Fruit fly (Drosophila melanogaster) whole organism, larva: Measurements from ENCODE around the gene Cep290.
"Not testable (repeated sequence)": the region's sequence is repeated elsewhere in the genome, so short reads cannot be mapped to it uniquely, and the experiment has no call there.

ENCODE experiments used
- noc ChIP-seq: fragments of 200-800 bp; sonication (Bioruptor generic); optimal IDR thresholded peaks from 3 replicates; lab custom pipeline; 2019; ENCODE audit warnings: missing biosample characterization, mild to moderate bottlenecking, missing genetic modification characterization, moderate library complexity

The Cep290 gene

DNA sequence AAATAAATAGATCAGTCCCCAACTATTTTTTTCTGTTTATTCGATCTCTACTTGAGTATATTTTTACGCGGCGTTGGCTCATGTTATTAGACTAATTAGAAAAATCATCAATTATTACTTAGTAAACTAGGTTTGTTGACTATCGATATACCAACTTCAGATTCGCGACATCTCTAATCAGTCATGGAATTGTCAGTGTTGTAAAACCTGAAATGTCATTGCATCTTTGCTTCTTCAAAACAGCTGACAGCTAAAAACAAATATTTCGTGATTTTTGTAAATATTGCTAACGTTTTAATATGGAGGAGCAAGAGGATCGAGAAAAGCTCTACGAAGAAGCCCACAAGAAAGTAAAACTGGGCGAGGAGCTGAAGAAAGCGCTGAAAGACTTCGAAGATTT is 9.8 kb upstream of the Cep290 start, which contains the start of gene CG42553:
CG42553 (plus strand) TSS at position 216 of the 400 bp plus-strand sequence.
- TF ChIP-seq noc (tag; lab: Kevin White, UChicago): no peak

- TF ChIP-seq noc (tag; lab: Kevin White, UChicago): no peak
These were observed 8.2 kb upstream of the Cep290 start, which contains the start of gene CG42554 for dm6 chr3L:835455-836034. Gene CG42554, plus strand, starts transcription at chr3L:835683.

DNA sequence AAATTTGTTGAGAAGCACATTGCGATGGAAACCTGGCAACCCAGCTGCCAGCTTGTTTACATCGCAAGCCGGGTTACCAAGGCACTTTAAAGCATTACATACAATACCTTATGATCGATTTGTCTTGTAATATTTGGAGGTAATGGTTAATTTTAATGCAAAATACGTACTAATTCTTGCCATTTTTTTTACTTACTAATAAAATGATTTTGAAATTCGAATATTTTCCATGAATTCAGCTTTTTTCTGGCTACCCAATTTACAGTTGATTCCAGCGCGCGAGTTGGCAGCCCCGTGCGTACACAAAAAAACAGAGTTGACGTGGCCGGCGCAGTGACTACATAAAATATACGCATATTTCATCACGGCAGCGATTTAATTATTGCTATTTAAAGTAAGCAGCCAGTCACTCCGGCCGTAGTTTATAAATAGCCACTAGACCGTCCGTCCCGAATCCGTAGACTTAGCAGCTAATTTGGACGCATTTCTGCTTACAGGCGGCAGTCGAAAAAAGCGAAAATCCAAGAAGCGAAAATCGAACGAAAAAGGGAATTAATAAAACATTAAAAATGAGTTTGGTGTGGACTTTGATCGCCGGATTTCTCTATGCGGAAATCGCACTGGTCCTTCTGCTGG is 6.1 kb upstream of the Cep290 start, which contains the start of the genes CG13901 and CG13887:
CG13901 (minus strand) TSS at position 270 of the 636 bp plus-strand sequence.
CG13887 (plus strand) TSS at position 310 of the 636 bp plus-strand sequence.
- TF ChIP-seq noc (tag; lab: Kevin White, UChicago): peak; percentile 94

DNA sequence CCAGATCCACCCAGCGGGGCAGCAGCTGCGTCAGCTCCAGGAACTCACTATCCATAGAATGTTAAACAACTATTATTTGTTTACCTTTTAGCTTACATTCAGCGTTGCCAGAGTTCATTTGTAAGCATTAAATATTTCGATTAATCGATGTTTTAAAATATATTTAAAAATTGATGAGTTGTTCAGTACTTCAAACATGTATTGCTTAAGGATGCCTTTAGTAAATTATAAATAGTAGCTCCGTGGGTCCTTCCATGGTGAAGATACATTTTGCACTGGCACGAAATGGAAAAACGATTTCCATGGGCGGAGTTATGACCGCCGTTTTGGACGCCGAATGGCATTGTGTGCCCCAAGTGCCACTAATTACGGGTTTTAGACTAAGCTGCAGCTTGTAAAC is 2.5 kb upstream of the Cep290 start, which contains the start of the genes JMJD5 and Gr61a:
JMJD5 (minus strand) TSS at position 101 of the 400 bp plus-strand sequence.
Gr61a (plus strand) TSS at position 192 of the 400 bp plus-strand sequence.
- TF ChIP-seq noc (tag; lab: Kevin White, UChicago): no peak

DNA sequence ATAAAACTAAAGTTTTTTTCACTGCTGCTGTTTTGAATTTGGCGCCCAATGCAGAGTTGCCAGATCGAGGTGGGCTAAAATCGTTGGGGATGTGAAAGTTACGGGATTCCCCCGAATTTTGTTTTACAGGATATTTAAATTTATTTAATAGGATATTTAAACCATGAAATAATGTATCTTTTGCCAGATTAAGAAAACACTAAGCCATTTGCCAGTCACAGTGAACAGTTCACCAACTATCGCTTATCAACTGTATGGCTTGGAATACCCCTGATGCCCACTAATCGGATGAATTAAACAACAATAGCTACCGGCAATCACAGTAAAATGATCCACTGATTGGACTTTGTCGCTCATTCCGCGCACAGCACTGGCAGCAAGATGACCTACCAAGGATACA is 7.3 kb downstream of the Cep290 start, which contains the start of gene Dci:
Dci (plus strand) TSS at position 286 of the 400 bp plus-strand sequence.
- TF ChIP-seq noc (tag; lab: Kevin White, UChicago): peak; percentile 41

dm6 chr3L:852267-852666 is 8.5 kb downstream of the Cep290 start:
- TF ChIP-seq noc (tag; lab: Kevin White, UChicago): peak; percentile 66

DNA sequence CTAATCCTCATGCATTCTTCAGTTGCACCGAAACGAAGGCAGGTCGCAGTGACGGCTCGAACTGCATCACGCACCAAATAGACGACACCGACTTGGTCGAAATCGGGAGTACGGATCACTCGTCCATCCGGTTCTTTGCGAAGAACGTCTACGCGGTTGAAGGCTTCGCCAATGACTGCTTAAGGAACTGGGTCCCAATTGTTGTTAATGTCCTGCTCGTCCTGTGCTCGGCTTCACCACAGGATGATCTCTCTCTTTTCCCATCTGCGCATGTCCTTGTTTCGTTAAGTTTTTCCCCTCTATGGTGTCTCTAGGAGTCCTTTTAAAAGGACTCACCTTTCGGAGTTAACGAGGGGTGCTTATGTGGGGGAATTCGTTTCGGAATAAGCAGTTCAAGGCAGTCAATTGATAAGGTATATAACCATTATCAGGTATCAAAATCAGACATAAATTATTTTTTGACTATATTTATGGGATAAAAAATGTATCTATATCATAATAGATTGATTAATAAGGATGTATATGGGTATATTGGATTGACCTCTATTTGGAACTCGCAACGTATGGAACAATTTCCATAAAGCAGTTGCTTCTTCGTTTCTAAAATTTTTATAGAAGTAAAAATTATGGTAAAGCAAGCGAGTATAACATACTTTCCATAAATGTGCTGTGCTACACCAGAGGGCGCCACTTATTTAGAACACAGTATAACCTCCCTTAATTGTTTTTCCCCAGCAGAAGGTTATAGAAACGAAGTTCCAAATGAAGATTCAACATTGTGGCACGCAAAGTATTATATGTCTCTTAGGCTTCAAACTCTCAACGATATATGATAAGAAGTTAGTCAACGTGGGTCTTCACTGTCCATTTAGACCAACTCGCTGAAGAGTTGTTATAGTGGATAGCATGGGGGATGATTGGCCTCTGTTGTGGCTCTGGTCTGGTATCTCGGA is 13.6 kb downstream of the Cep290 start, which contains the start of gene dpr20:
dpr20 (minus strand) TSS at position 186 of the 953 bp plus-strand sequence.
- TF ChIP-seq noc (tag; lab: Kevin White, UChicago): peak; percentile 14

- not testable (repeated sequence) for TF ChIP-seq noc (tag; lab: Kevin White, UChicago)
These were observed 21.4 kb downstream of the Cep290 start, which contains the start of gene CG12502 for dm6 chr3L:865096-865495. Gene CG12502, plus strand, starts transcription at chr3L:865396.

DNA sequence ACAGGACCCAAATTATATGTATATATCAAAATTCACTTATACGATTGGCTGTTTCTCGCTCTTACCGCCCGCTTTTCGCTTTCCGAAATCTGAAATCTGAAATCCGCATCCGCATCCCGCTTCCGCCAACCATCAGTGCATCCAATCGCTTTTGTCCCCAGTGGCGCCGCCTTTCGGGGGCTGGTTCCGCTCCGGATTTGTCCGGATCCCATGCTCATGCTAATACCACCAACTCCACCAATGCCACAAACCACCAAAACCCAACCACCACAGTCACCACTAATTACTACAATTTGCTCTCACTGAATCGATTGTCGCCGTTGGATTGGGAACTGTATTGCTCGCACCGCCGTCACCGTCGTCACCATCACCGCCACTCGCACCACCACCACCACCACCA is 25.1 kb downstream of the Cep290 start:
- no peak for TF ChIP-seq noc (tag; lab: Kevin White, UChicago)

DNA sequence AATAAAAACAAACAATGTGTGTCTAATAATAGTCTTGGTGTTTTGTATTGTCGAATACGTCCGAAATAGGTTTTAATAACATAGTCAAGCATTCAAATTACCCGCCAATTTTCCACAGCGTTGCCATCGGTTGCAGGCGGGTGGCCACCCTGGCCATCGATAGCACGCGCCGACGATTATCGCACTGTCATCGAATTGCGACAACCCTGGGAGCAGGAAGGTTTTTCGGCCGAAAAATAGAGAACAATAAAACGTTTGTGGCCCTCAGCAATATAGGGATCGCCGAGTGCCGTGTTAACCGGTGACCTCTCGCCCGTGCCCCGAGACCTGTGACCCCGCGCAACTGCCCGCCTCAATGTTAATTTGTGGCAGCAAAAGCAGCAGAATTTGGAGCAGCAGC is 28.0 kb downstream of the Cep290 start, which contains the start of gene Usp10:
Usp10 (plus strand) TSS at position 187 of the 400 bp plus-strand sequence.
- TF ChIP-seq noc (tag; lab: Kevin White, UChicago): no peak

DNA sequence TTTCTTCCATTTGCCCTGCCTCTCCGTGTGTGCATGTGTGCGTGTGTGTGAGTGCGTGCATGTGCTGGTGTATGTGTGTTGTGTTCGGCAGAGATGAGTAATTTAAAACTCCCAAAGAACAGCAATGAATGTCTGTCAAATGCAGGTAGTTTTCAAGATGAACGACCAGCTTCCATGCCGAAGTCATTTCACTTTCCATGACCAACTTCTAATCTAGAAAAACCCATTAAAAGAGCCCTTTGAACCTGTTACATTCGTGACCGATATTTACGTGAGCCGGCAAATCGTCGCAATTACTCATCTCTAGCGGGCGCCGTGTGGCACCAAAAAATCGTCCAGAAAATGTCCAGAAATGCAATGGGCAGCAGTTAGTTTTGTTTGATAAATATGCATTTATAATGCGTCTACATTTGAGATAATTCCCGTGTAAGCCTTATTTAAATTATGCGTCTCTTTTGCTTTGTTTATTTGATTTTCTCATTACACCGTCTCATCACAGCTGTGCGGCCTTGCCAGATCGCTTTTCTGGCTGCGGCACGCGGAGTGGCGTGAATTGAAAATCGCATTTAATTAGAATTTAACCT is 28.8 kb downstream of the Cep290 start:
- TF ChIP-seq noc (tag; lab: Kevin White, UChicago): no peak

DNA sequence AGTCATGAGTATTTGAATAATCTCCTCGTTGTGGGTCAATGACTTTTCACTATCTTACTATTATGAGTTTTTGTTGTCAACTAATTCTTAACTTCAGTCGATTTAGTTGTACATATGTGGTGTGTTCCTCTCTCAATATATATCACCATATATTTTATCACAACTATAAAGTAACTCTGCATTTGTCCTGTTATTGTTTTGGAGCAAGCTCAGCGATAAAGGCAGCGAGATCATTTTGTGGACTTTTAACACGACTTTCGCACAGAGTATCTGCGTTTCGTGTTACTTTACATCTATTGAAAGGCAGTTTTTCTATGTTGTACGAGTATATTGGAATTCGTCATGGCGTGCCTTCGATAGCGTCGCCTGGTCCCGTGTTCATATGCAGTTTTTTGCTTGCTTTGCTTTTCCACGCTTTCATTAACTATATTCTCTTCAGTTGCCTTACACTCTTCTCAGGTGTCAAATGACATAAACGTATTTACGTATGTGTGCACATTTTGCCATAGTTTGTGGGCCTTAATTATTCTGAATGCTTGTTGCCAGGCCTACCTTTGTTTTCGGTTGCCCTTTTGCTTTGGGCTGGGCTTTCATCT is 31.8 kb downstream of the Cep290 start:
- peak; percentile 17 for TF ChIP-seq noc (tag; lab: Kevin White, UChicago)

DNA sequence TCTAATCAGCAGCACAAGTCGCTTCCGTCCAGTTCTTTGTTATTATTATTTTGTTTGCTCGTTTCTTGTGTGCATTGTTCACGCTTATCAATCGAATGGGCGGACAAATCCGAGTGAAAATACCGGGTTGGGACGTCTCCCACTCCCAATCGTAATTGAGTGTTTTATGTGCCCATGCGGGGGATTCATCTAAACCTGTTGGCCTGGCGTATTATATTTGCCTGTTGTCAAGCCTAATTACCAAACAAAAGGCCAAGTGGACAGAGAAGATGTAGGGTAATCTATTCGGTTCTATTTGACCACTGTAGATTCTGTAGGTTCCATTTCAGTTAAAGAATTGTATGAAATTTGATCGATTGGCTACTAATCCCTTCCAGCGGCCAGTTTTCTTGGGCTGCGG is 32.4 kb downstream of the Cep290 start:
- no peak for TF ChIP-seq noc (tag; lab: Kevin White, UChicago)

dm6 chr3L:876656-877055 is 32.9 kb downstream of the Cep290 start:
- peak; percentile 28 for TF ChIP-seq noc (tag; lab: Kevin White, UChicago)
